Worm (Caenorhabditis elegans) whole organism, late embryonic: Measurements from ENCODE around the gene Y75B8A.7.

Source experiments
- K02D7.2 ChIP-seq: sonication (generic microtip); optimal IDR thresholded peaks from 2 replicates; lab custom pipeline; 2017; ENCODE audit warnings: mild to moderate bottlenecking, missing genetic modification characterization, missing compliant biosample characterization
- ama-1 ChIP-seq: fragments of 150-350 bp; optimal IDR thresholded peaks from 2 replicates; lab custom pipeline; 2014
- ceh-19 ChIP-seq: fragments of 200-800 bp; sonication (Bioruptor generic); optimal IDR thresholded peaks from 2 replicates; lab custom pipeline; 2018; ENCODE audit warnings: mild to moderate bottlenecking, missing genetic modification characterization, missing compliant biosample characterization
- ceh-34 ChIP-seq: sonication (generic microtip); optimal IDR thresholded peaks from 2 replicates; lab custom pipeline; 2016; ENCODE audit warnings: mild to moderate bottlenecking, missing genetic modification characterization, missing compliant biosample characterization
- che-1 ChIP-seq: sonication (generic microtip); optimal IDR thresholded peaks from 2 replicates; lab custom pipeline; 2016; ENCODE audit warnings: mild to moderate bottlenecking, missing genetic modification characterization, missing compliant biosample characterization
- dve-1 ChIP-seq: sonication (generic microtip); optimal IDR thresholded peaks from 2 replicates; lab custom pipeline; 2017; ENCODE audit warnings: antibody characterized with exemption, mild to moderate bottlenecking, missing genetic modification characterization, missing compliant biosample characterization
- elt-2 ChIP-seq: sonication (generic microtip); optimal IDR thresholded peaks from 2 replicates; lab custom pipeline; 2016; ENCODE audit warnings: missing genetic modification reagents, missing genetic modification characterization, missing compliant biosample characterization
- ets-4 ChIP-seq: sonication (generic microtip); optimal IDR thresholded peaks from 2 replicates; lab custom pipeline; 2016; ENCODE audit warnings: missing genetic modification characterization, missing compliant biosample characterization
- eyg-1 ChIP-seq: sonication (generic microtip); optimal IDR thresholded peaks from 2 replicates; lab custom pipeline; 2016; ENCODE audit warnings: missing genotype, missing genetic modification characterization, missing compliant biosample characterization
- hlh-30 ChIP-seq: sonication (generic microtip); optimal IDR thresholded peaks from 2 replicates; lab custom pipeline; 2017; ENCODE audit warnings: antibody characterized with exemption, missing genetic modification characterization, missing compliant biosample characterization; ENCODE audit not compliant: insufficient read depth
- nhr-11 ChIP-seq: fragments of 150-350 bp; optimal IDR thresholded peaks from 2 replicates; lab custom pipeline; 2014; ENCODE audit warnings: missing biosample characterization, missing genetic modification characterization
- pqm-1 ChIP-seq: sonication (generic microtip); optimal IDR thresholded peaks from 2 replicates; lab custom pipeline; 2016; ENCODE audit warnings: missing genetic modification characterization, missing compliant biosample characterization
- sdc-2 ChIP-seq: sonication (generic microtip); optimal IDR thresholded peaks from 2 replicates; lab custom pipeline; 2016; ENCODE audit warnings: missing genotype, missing genetic modification characterization, missing compliant biosample characterization
- sox-4 ChIP-seq: sonication (generic microtip); optimal IDR thresholded peaks from 2 replicates; lab custom pipeline; 2017; ENCODE audit warnings: mild to moderate bottlenecking, missing genetic modification characterization, inconsistent platforms, missing compliant biosample characterization

DNA sequence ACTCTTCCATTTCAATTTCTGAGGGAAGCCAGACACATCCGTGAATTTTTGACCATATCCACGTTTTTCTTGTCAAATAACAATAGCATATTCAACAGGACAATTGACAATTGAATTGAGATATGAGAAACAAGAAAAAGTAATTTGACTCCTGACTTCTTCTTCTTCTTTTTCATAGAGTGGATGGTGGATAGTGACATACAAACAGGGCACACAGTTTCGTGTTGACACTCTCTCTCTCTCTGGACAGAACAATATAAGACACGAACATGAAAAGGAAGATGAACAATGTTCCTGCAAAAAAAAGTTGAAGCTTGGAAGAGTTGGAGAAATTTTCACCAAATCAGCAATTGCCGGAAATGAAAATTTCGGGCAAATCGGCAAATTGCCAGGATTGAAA, 1.6 kb upstream of the Y75B8A.7 start:
- no peak for TF ChIP-seq elt-2 (tag; lab: Kevin White, UChicago)
- no peak for TF ChIP-seq ceh-19 (GFP tag; lab: Kevin White, UChicago)
- TF ChIP-seq pqm-1 (tag; lab: Kevin White, UChicago) = no peak
- no peak for TF ChIP-seq ets-4 (tag; lab: Kevin White, UChicago)
- no peak for TF ChIP-seq dve-1 (tag; lab: Kevin White, UChicago)
- no peak for TF ChIP-seq che-1 (tag; lab: Kevin White, UChicago)
- no peak for TF ChIP-seq sox-4 (tag; lab: Kevin White, UChicago)
- TF ChIP-seq nhr-11 = no peak
- TF ChIP-seq ceh-34 (tag; lab: Kevin White, UChicago) = no peak
- TF ChIP-seq hlh-30 (tag; lab: Kevin White, UChicago) = no peak
- TF ChIP-seq sdc-2 (tag; lab: Kevin White, UChicago) = no peak
- no peak for TF ChIP-seq eyg-1 (tag; lab: Kevin White, UChicago)
- no peak for TF ChIP-seq K02D7.2 (tag; lab: Kevin White, UChicago)
- TF ChIP-seq ama-1 = no peak
